Worm (Caenorhabditis elegans): Measurements from ENCODE around the gene pid-5.

- TF ChIP-seq scrt-1 (GFP tag; IDR thresholded peaks at IDR 0.05) (no peak), aly-1 (tag; optimal IDR thresholded peaks at IDR 0.05) (no peak), F13C5.2 (tag; optimal IDR thresholded peaks at IDR 0.05) (no peak), tbx-11 (GFP tag; IDR thresholded peaks at IDR 0.05) (no peak), hmg-4 (GFP tag; optimal IDR thresholded peaks at IDR 0.05) (no peak)
These were observed at the start of gene pid-5, which contains the start of gene coh-4 for ce11 chrV:4175624-4176023.
